Worm (Caenorhabditis elegans): ENCODE results near the gene F59B1.10.

- TF ChIP-seq cog-1 (tag; optimal IDR thresholded peaks at IDR 0.05) (no peak), flt-1 (GFP tag; IDR thresholded peaks at IDR 0.05) (no peak)
Observed at ce11 chrV:3682553-3682952, 34.8 kb upstream of the F59B1.10 start, which contains the start of gene W08A12.3.
